Worm (Caenorhabditis elegans) whole organism, mixed stage, embryonic: ENCODE results near the gene F37C4.5.
A peak's percentile ranks its signal among the peaks of the same experiment; 100 is the strongest.

Source experiments
- bed-3 ChIP-seq: fragments of 200-800 bp; sonication (Bioruptor generic); optimal IDR thresholded peaks from 3 replicates; lab custom pipeline; 2018; ENCODE audit warnings: mild to moderate bottlenecking, missing genetic modification characterization, moderate library complexity, missing compliant biosample characterization
- blmp-1 ChIP-seq: fragments of 150-350 bp; optimal IDR thresholded peaks from 2 replicates; lab custom pipeline; 2014; ENCODE audit warnings: missing biosample characterization, missing genetic modification characterization
- drap-1 ChIP-seq: fragments of 200-800 bp; sonication (Bioruptor generic); optimal IDR thresholded peaks from 3 replicates; lab custom pipeline; 2018; ENCODE audit warnings: mild to moderate bottlenecking, missing genetic modification characterization, missing compliant biosample characterization
- elt-1 ChIP-seq: sonication (generic microtip); optimal IDR thresholded peaks from 2 replicates; lab custom pipeline; 2017; ENCODE audit warnings: missing genetic modification characterization, mild to moderate bottlenecking, missing compliant biosample characterization, antibody characterized with exemption, moderate library complexity, borderline replicate concordance; ENCODE audit not compliant: insufficient read depth
- elt-3 ChIP-seq: fragments of 150-350 bp; optimal IDR thresholded peaks from 2 replicates; lab custom pipeline; 2014; ENCODE audit warnings: missing biosample characterization, missing genetic modification characterization
- flh-1 ChIP-seq: fragments of 200-800 bp; sonication (Bioruptor generic); optimal IDR thresholded peaks from 2 replicates; lab custom pipeline; 2018; ENCODE audit warnings: mild to moderate bottlenecking, missing genetic modification characterization, moderate library complexity, missing compliant biosample characterization
- lin-13 ChIP-seq: fragments of 150-350 bp; optimal IDR thresholded peaks from 2 replicates; lab custom pipeline; 2014; ENCODE audit warnings: missing biosample characterization, missing genetic modification characterization
- lsy-2 ChIP-seq: fragments of 150-350 bp; optimal IDR thresholded peaks from 2 replicates; lab custom pipeline; 2014; ENCODE audit warnings: missing biosample characterization, missing genetic modification characterization
- snpc-4 ChIP-seq: fragments of 150-350 bp; optimal IDR thresholded peaks from 2 replicates; lab custom pipeline; 2014; ENCODE audit warnings: missing biosample characterization, missing genetic modification characterization
- sptf-1 ChIP-seq: sonication (generic microtip); optimal IDR thresholded peaks from 2 replicates; lab custom pipeline; 2017; ENCODE audit warnings: mild to moderate bottlenecking, missing genetic modification characterization, moderate library complexity, missing compliant biosample characterization
- unc-39 ChIP-seq: fragments of 150-350 bp; optimal IDR thresholded peaks from 2 replicates; lab custom pipeline; 2014; ENCODE audit warnings: missing biosample characterization, missing genetic modification characterization
- unc-62 ChIP-seq: fragments of 150-350 bp; optimal IDR thresholded peaks from 2 replicates; lab custom pipeline; 2014; ENCODE audit warnings: missing biosample characterization, missing genetic modification reagents, missing genetic modification characterization

- TF ChIP-seq elt-3 (no peak), unc-62 (GFP tag; lab: Kevin White, UChicago) (peak; percentile 66), snpc-4 (tag; lab: Kevin White, UChicago) (no peak), drap-1 (GFP tag; lab: Kevin White, UChicago) (no peak), lsy-2 (no peak), unc-39 (no peak), blmp-1 (tag; lab: Kevin White, UChicago) (no peak), elt-1 (peak; percentile 84), bed-3 (GFP tag; lab: Kevin White, UChicago) (no peak), lin-13 (tag; lab: Kevin White, UChicago) (no peak), sptf-1 (no peak), flh-1 (GFP tag; lab: Kevin White, UChicago) (no peak)
Observed at ce11 chrIV:3825388-3825787, 48.2 kb downstream of the F37C4.5 start.
